Worm (Caenorhabditis elegans) whole organism, early embryonic: ENCODE data around the gene srw-69.

Experiments
- B0310.2 ChIP-seq: sonication (generic microtip); optimal IDR thresholded peaks from 2 replicates; lab custom pipeline; 2016; ENCODE audit warnings: mild to moderate bottlenecking, missing genetic modification characterization, missing compliant biosample characterization
- aly-1 ChIP-seq: sonication (generic microtip); optimal IDR thresholded peaks from 2 replicates; lab custom pipeline; 2016; ENCODE audit warnings: missing genetic modification characterization, missing compliant biosample characterization
- ama-1 ChIP-seq: fragments of 150-350 bp; optimal IDR thresholded peaks from 2 replicates; lab custom pipeline; 2014
- ceh-36 ChIP-seq: sonication (generic microtip); optimal IDR thresholded peaks from 2 replicates; lab custom pipeline; 2016; ENCODE audit warnings: missing genetic modification characterization, inconsistent platforms, missing compliant biosample characterization
- ets-7 ChIP-seq: sonication (generic microtip); optimal IDR thresholded peaks from 2 replicates; lab custom pipeline; 2016; ENCODE audit warnings: missing genotype, missing genetic modification characterization, missing compliant biosample characterization
- hmg-4 ChIP-seq: fragments of 200-800 bp; sonication (Bioruptor generic); optimal IDR thresholded peaks from 2 replicates; lab custom pipeline; 2018; ENCODE audit warnings: mild to moderate bottlenecking, missing genetic modification characterization, missing compliant biosample characterization
- pes-1 ChIP-seq: fragments of 200-800 bp; sonication (Bioruptor generic); IDR thresholded peaks from 2 replicates; pipeline ENCODE4 v1.3.6; 2022; ENCODE audit warnings: missing genetic modification reagents, missing genetic modification characterization, missing compliant biosample characterization
- scrt-1 ChIP-seq: fragments of 200-800 bp; sonication (Bioruptor generic); IDR thresholded peaks from 2 replicates; pipeline ENCODE4 v1.3.6; 2022; ENCODE audit warnings: missing genetic modification characterization, missing compliant biosample characterization
- tbx-11 ChIP-seq: fragments of 200-800 bp; sonication (Bioruptor generic); IDR thresholded peaks from 2 replicates; pipeline ENCODE4 v1.3.6; 2022; ENCODE audit warnings: missing genetic modification characterization, missing compliant biosample characterization
- tra-4 ChIP-seq: sonication (generic microtip); optimal IDR thresholded peaks from 2 replicates; lab custom pipeline; 2017; ENCODE audit warnings: missing genetic modification characterization, missing compliant biosample characterization

ce11 chrV:7434805-7435363, 6.1 kb upstream of the srw-69 start:
- TF ChIP-seq scrt-1 (GFP tag; lab: Robert Waterston, UW) (no peak), ets-7 (tag; lab: Kevin White, UChicago) (no peak), hmg-4 (GFP tag; lab: Kevin White, UChicago) (no peak), aly-1 (tag; lab: Kevin White, UChicago) (no peak), ceh-36 (tag; lab: Kevin White, UChicago) (no peak), tbx-11 (GFP tag; lab: Robert Waterston, UW) (no peak), pes-1 (GFP tag; lab: Robert Waterston, UW) (no peak), ama-1 (no peak), tra-4 (no peak), B0310.2 (tag; lab: Kevin White, UChicago) (no peak)
